Worm (Caenorhabditis elegans): ENCODE data around the gene let-70.
A peak's percentile ranks its signal among the peaks of the same experiment; 100 is the strongest.

The let-70 gene

ce11 chrIV:11118837-11119491, 36.9 kb upstream of the let-70 start, which contains the start of the genes imp-2 and enpl-1 (continued):
- TF ChIP-seq lin-35 (GFP tag; optimal IDR thresholded peaks at IDR 0.05): peak in 1 of 3 experiments; percentile 51
- TF ChIP-seq ccch-3 (GFP tag; optimal IDR thresholded peaks at IDR 0.05): no peak
- no peak for TF ChIP-seq B0019.2 (GFP tag; conservative IDR thresholded peaks at IDR 0.05)
- peak; percentile 82 for TF ChIP-seq nhr-90 (tag; optimal IDR thresholded peaks at IDR 0.05)
- peak; percentile 46 for TF ChIP-seq gei-17 (GFP tag; optimal IDR thresholded peaks at IDR 0.05)
- TF ChIP-seq madf-3 (GFP tag; IDR thresholded peaks at IDR 0.05): peak; percentile 72; the same call in 1 of the 2 replicates
- TF ChIP-seq attf-3 (GFP tag; conservative IDR thresholded peaks at IDR 0.05): no peak
- peak; percentile 97 for TF ChIP-seq zfh-2 (GFP tag; conservative IDR thresholded peaks at IDR 0.05)
- TF ChIP-seq F22D6.2 (tag; optimal IDR thresholded peaks at IDR 0.05): peak; percentile 51
- no peak for TF ChIP-seq hrde-1 (tag; optimal IDR thresholded peaks at IDR 0.05; ENCODE audit: borderline replicate concordance)
- TF ChIP-seq hmg-20 (GFP tag; IDR thresholded peaks at IDR 0.05): no peak
- TF ChIP-seq lsl-1 (GFP tag; optimal IDR thresholded peaks at IDR 0.05): peak; percentile 67
- TF ChIP-seq aptf-3 (GFP tag; IDR thresholded peaks at IDR 0.05): no peak
- TF ChIP-seq C06A6.2 (GFP tag; conservative IDR thresholded peaks at IDR 0.05): peak; percentile 80
- TF ChIP-seq F52B5.7 (tag; optimal IDR thresholded peaks at IDR 0.05): no peak
- no peak for TF ChIP-seq Y56A3A.18 (GFP tag; IDR thresholded peaks at IDR 0.05)
- TF ChIP-seq nhr-80 (tag; optimal IDR thresholded peaks at IDR 0.05): peak; percentile 96
- TF ChIP-seq lin-54 (GFP tag; optimal IDR thresholded peaks at IDR 0.05): peak; percentile 82
- TF ChIP-seq K11D2.4 (GFP tag; IDR thresholded peaks at IDR 0.05): peak; percentile 60
- TF ChIP-seq mxl-1 (tag; optimal IDR thresholded peaks at IDR 0.05): no peak
- TF ChIP-seq Y79H2A.3 (GFP tag; conservative IDR thresholded peaks at IDR 0.05): no peak
- peak; percentile 40; the same call in 1 of the 2 replicates for TF ChIP-seq let-526 (GFP tag; IDR thresholded peaks at IDR 0.05)
- TF ChIP-seq chd-7 (tag; optimal IDR thresholded peaks at IDR 0.05): peak; percentile 79
- no peak for TF ChIP-seq xnd-1 (tag; optimal IDR thresholded peaks at IDR 0.05)
- TF ChIP-seq fkh-3 (tag; optimal IDR thresholded peaks at IDR 0.05): no peak
- TF ChIP-seq hsf-1 (GFP tag; IDR thresholded peaks at IDR 0.05): no peak
- TF ChIP-seq lin-26 (GFP tag; IDR thresholded peaks at IDR 0.05): peak; percentile 66; the same call in 1 of the 2 replicates
- TF ChIP-seq tlf-1 (GFP tag; optimal IDR thresholded peaks at IDR 0.05): peak; percentile 86
- TF ChIP-seq nfyb-1 (GFP tag; IDR thresholded peaks at IDR 0.05): peak; percentile 100
- TF ChIP-seq T07F8.4 (tag; optimal IDR thresholded peaks at IDR 0.05): no peak
- no peak for TF ChIP-seq pha-4 (tag; optimal IDR thresholded peaks at IDR 0.05)
- peak; percentile 69 for TF ChIP-seq egrh-3 (GFP tag; IDR thresholded peaks at IDR 0.05)
- TF ChIP-seq repo-1 (tag; optimal IDR thresholded peaks at IDR 0.05): no peak
- peak; percentile 88 for TF ChIP-seq ceh-27 (GFP tag; optimal IDR thresholded peaks at IDR 0.05)
- peak; percentile 74 for TF ChIP-seq somi-1 (GFP tag; optimal IDR thresholded peaks at IDR 0.05)
- 0 out of 2 replicates have a peak, but pooled peaks have one; percentile 48 for TF ChIP-seq Y67H2A.10 (GFP tag; conservative IDR thresholded peaks at IDR 0.05)
- peak; percentile 34 for TF ChIP-seq F49E8.2 (tag; optimal IDR thresholded peaks at IDR 0.05; ENCODE audit: insufficient read depth)
- TF ChIP-seq ztf-6 (GFP tag; IDR thresholded peaks at IDR 0.05): no peak
- TF ChIP-seq B0035.1 (tag; optimal IDR thresholded peaks at IDR 0.05): no peak
- TF ChIP-seq Y53G8AR.9 (GFP tag; conservative IDR thresholded peaks at IDR 0.05): no peak
- peak; percentile 3 for TF ChIP-seq snpc-1.3 (tag; optimal IDR thresholded peaks at IDR 0.05; ENCODE audit: insufficient read depth)
- TF ChIP-seq egl-44 (GFP tag; IDR thresholded peaks at IDR 0.05): peak; percentile 55; the same call in 1 of the 2 replicates
- TF ChIP-seq sptf-2 (GFP tag; optimal IDR thresholded peaks at IDR 0.05): no peak
- TF ChIP-seq mel-28 (tag; optimal IDR thresholded peaks at IDR 0.05; ENCODE audit: borderline replicate concordance): no peak
- TF ChIP-seq dpff-1 (tag; optimal IDR thresholded peaks at IDR 0.05): no peak
- peak; percentile 21 for TF ChIP-seq F23B12.7 (tag; optimal IDR thresholded peaks at IDR 0.05; ENCODE audit: insufficient read depth)
- peak; percentile 77 for TF ChIP-seq madf-10 (tag; optimal IDR thresholded peaks at IDR 0.05)

Measured in whole organism, young adult.